Fruit fly (Drosophila melanogaster) whole organism, prepupa: ENCODE results near the gene Alg2.

ENCODE experiments used
- Blimp-1 ChIP-seq: fragments of 200-800 bp; sonication (Bioruptor generic); optimal IDR thresholded peaks from 3 replicates; lab custom pipeline; 2017; ENCODE audit warnings: missing biosample characterization, missing genetic modification characterization, mild to moderate bottlenecking, moderate library complexity, missing genetic modification reagents
- CG10669 ChIP-seq: fragments of 200-800 bp; sonication (Bioruptor generic); optimal IDR thresholded peaks from 3 replicates; lab custom pipeline; 2018; ENCODE audit warnings: missing biosample characterization, mild to moderate bottlenecking, missing genetic modification characterization, moderate library complexity
- CG15336 ChIP-seq: fragments of 200-800 bp; sonication (Bioruptor generic); IDR thresholded peaks from 2 replicates; pipeline ENCODE4 v1.3.6; 2022; ENCODE audit warnings: missing biosample characterization, missing genetic modification characterization
- CG31627 ChIP-seq: fragments of 200-800 bp; sonication (Bioruptor generic); optimal IDR thresholded peaks from 3 replicates; lab custom pipeline; 2016; ENCODE audit warnings: missing biosample characterization, missing genetic modification characterization
- CG6163 ChIP-seq: fragments of 200-800 bp; sonication (Bioruptor generic); IDR thresholded peaks from 3 replicates; pipeline ENCODE4 v1.3.6; 2022; ENCODE audit warnings: missing biosample characterization, missing genetic modification characterization
- CG6792 ChIP-seq: fragments of 200-800 bp; sonication (Bioruptor generic); optimal IDR thresholded peaks from 3 replicates; lab custom pipeline; 2016; ENCODE audit warnings: missing biosample characterization, missing genetic modification characterization
- CG6808 ChIP-seq: fragments of 200-800 bp; sonication (Bioruptor generic); optimal IDR thresholded peaks from 3 replicates; lab custom pipeline; 2017; ENCODE audit warnings: missing biosample characterization, missing genetic modification characterization, mild to moderate bottlenecking, moderate library complexity, missing genetic modification reagents
- CG6854 ChIP-seq: fragments of 200-800 bp; sonication (Bioruptor generic); optimal IDR thresholded peaks from 2 replicates; lab custom pipeline; 2017; ENCODE audit warnings: missing biosample characterization, mild to moderate bottlenecking, missing genetic modification characterization
- CG8119 ChIP-seq: fragments of 200-800 bp; sonication (Bioruptor generic); IDR thresholded peaks from 3 replicates; pipeline ENCODE4 v1.3.6; 2022; ENCODE audit warnings: missing biosample characterization, missing genetic modification characterization
- CG8632 ChIP-seq: fragments of 200-800 bp; sonication (Bioruptor generic); optimal IDR thresholded peaks from 3 replicates; lab custom pipeline; 2016; ENCODE audit warnings: missing biosample characterization, missing genetic modification characterization
- Eip78C ChIP-seq: fragments of 200-800 bp; sonication (Bioruptor generic); peaks from one replicate; lab custom pipeline; 2016; ENCODE audit warnings: missing biosample characterization, missing genetic modification characterization
- Eip93F ChIP-seq: fragments of 200-800 bp; sonication (Bioruptor generic); optimal IDR thresholded peaks from 2 replicates; lab custom pipeline; 2016; ENCODE audit warnings: missing biosample characterization, mild to moderate bottlenecking, missing genetic modification characterization
- Ets21C ChIP-seq: fragments of 200-800 bp; sonication (Bioruptor generic); optimal IDR thresholded peaks from 3 replicates; lab custom pipeline; 2016; ENCODE audit warnings: missing biosample characterization, missing genetic modification characterization
- Ets96B ChIP-seq: fragments of 200-800 bp; optimal IDR thresholded peaks from 2 replicates; lab custom pipeline; 2019; ENCODE audit warnings: missing biosample characterization, mild to moderate bottlenecking, missing genetic modification characterization, moderate library complexity
- Gug ChIP-seq: fragments of 200-800 bp; sonication (Bioruptor generic); IDR thresholded peaks from 2 replicates; pipeline ENCODE4 v1.3.6; 2022; ENCODE audit warnings: missing biosample characterization, missing genetic modification characterization
- Hr38 ChIP-seq: sonication (Bioruptor generic); optimal IDR thresholded peaks from 2 replicates; lab custom pipeline; 2016; ENCODE audit warnings: missing biosample characterization, missing genetic modification characterization
- Hr4 ChIP-seq: fragments of 200-800 bp; sonication (Bioruptor generic); optimal IDR thresholded peaks from 3 replicates; lab custom pipeline; 2016; ENCODE audit warnings: missing biosample characterization, missing genetic modification characterization
- OdsH ChIP-seq: fragments of 200-800 bp; sonication (Bioruptor generic); optimal IDR thresholded peaks from 3 replicates; lab custom pipeline; 2016; ENCODE audit warnings: missing biosample characterization, missing genetic modification characterization
- Smox ChIP-seq: fragments of 200-800 bp; sonication (Bioruptor generic); optimal IDR thresholded peaks from 3 replicates; lab custom pipeline; 2016; ENCODE audit warnings: missing biosample characterization, missing genetic modification characterization
- Sox15 ChIP-seq: fragments of 200-800 bp; sonication (Bioruptor generic); optimal IDR thresholded peaks from 3 replicates; lab custom pipeline; 2016; ENCODE audit warnings: missing biosample characterization, missing genetic modification characterization
- achi ChIP-seq: fragments of 200-800 bp; sonication (Bioruptor generic); optimal IDR thresholded peaks from 3 replicates; lab custom pipeline; 2016; ENCODE audit warnings: missing biosample characterization, missing genetic modification characterization
- dac ChIP-seq: fragments of 200-800 bp; sonication (Bioruptor generic); optimal IDR thresholded peaks from 2 replicates; lab custom pipeline; 2017; ENCODE audit warnings: missing biosample characterization, mild to moderate bottlenecking, missing genetic modification characterization
- eg ChIP-seq: fragments of 200-800 bp; sonication (Bioruptor generic); IDR thresholded peaks from 3 replicates; pipeline ENCODE4 v1.3.6; 2022; ENCODE audit warnings: missing biosample characterization, missing genetic modification characterization
- esn ChIP-seq: fragments of 200-800 bp; sonication (Bioruptor generic); optimal IDR thresholded peaks from 2 replicates; lab custom pipeline; 2016; ENCODE audit warnings: missing biosample characterization, mild to moderate bottlenecking, missing genetic modification characterization, moderate library complexity
- fd85E ChIP-seq: fragments of 200-800 bp; sonication (Bioruptor generic); optimal IDR thresholded peaks from 3 replicates; lab custom pipeline; 2016; ENCODE audit warnings: missing biosample characterization, missing genetic modification characterization
- fkh ChIP-seq: fragments of 200-800 bp; sonication (Bioruptor generic); optimal IDR thresholded peaks from 3 replicates; lab custom pipeline; 2017; ENCODE audit warnings: missing biosample characterization, mild to moderate bottlenecking, missing genetic modification characterization, moderate library complexity
- lz ChIP-seq: fragments of 200-800 bp; sonication (Bioruptor generic); optimal IDR thresholded peaks from 3 replicates; lab custom pipeline; 2016; ENCODE audit warnings: missing biosample characterization, missing genetic modification characterization
- pdm3 ChIP-seq: fragments of 200-800 bp; sonication (Bioruptor generic); optimal IDR thresholded peaks from 3 replicates; lab custom pipeline; 2016; ENCODE audit warnings: missing biosample characterization, missing genetic modification characterization
- svp ChIP-seq: fragments of 200-800 bp; sonication (Bioruptor generic); peaks from one replicate; lab custom pipeline; 2016; ENCODE audit warnings: missing biosample characterization, missing genetic modification characterization
- topi ChIP-seq: fragments of 200-800 bp; sonication (Bioruptor generic); optimal IDR thresholded peaks from 3 replicates; lab custom pipeline; 2016; ENCODE audit warnings: missing biosample characterization, missing genetic modification characterization
- vri ChIP-seq: fragments of 200-800 bp; sonication (Bioruptor generic); optimal IDR thresholded peaks from 3 replicates; lab custom pipeline; 2016; ENCODE audit warnings: missing biosample characterization, mild to moderate bottlenecking, missing genetic modification characterization

Gene Alg2

dm6 chr3L:3096726-3097597, 46.6 kb upstream of the Alg2 start:
- TF ChIP-seq dac (GFP tag; lab: Kevin White, UChicago) (no peak), CG10669 (GFP tag; lab: Kevin White, UChicago) (no peak), eg (GFP tag; lab: Robert Waterston, UW) (no peak), fkh (GFP tag; lab: Kevin White, UChicago) (no peak), CG31627 (GFP tag; lab: Kevin White, UChicago) (no peak), Hr4 (no peak), svp (GFP tag; lab: Kevin White, UChicago) (peak; percentile 65), Gug (no peak), Eip78C (GFP tag; lab: Kevin White, UChicago) (peak; percentile 49), Sox15 (GFP tag; lab: Kevin White, UChicago) (no peak), pdm3 (GFP tag; lab: Kevin White, UChicago) (no peak), CG6792 (GFP tag; lab: Kevin White, UChicago) (no peak), CG6854 (GFP tag; lab: Kevin White, UChicago) (no peak), Ets21C (GFP tag; lab: Kevin White, UChicago) (no peak), vri (GFP tag; lab: Kevin White, UChicago) (no peak), Hr38 (GFP tag; lab: Kevin White, UChicago) (no peak)

dm6 chr3L:3097598-3097880, 46.1 kb upstream of the Alg2 start:
- TF ChIP-seq Ets21C (GFP tag; lab: Kevin White, UChicago) (no peak), Smox (GFP tag; lab: Kevin White, UChicago) (no peak), Eip78C (GFP tag; lab: Kevin White, UChicago) (no peak), achi (GFP tag; lab: Kevin White, UChicago) (no peak), CG10669 (GFP tag; lab: Kevin White, UChicago) (no peak), Ets96B (tag; lab: Kevin White, UChicago) (no peak), topi (GFP tag; lab: Kevin White, UChicago) (no peak), CG15336 (GFP tag; lab: Robert Waterston, UW) (no peak), esn (GFP tag; lab: Kevin White, UChicago) (no peak), CG8632 (GFP tag; lab: Kevin White, UChicago) (no peak), fkh (GFP tag; lab: Kevin White, UChicago) (no peak)

dm6 chr3L:3098778-3099429, 44.7 kb upstream of the Alg2 start:
- no peak for TF ChIP-seq lz
- peak; percentile 73 for TF ChIP-seq CG6854 (GFP tag; lab: Kevin White, UChicago)
- no peak for TF ChIP-seq fd85E (GFP tag; lab: Kevin White, UChicago)
- TF ChIP-seq topi (GFP tag; lab: Kevin White, UChicago), result peak; percentile 6
- TF ChIP-seq eg (GFP tag; lab: Robert Waterston, UW), result 0 out of 3 replicates have a peak, but pooled peaks have one; percentile 21
- peak; percentile 99 for TF ChIP-seq Blimp-1

- TF ChIP-seq vri (GFP tag; lab: Kevin White, UChicago) (no peak), OdsH (GFP tag; lab: Kevin White, UChicago) (no peak), CG8119 (GFP tag; lab: Robert Waterston, UW) (no peak), CG6163 (GFP tag; lab: Robert Waterston, UW) (no peak), CG10669 (GFP tag; lab: Kevin White, UChicago) (peak; percentile 31), Eip93F (no peak), CG6808 (GFP tag; lab: Kevin White, UChicago) (peak; percentile 35)
Measured at dm6 chr3L:3101157-3101556, 42.5 kb upstream of the Alg2 start.
